Worm (Caenorhabditis elegans): ENCODE measurements around the gene F59B10.3.

ce11 chrII:10485640-10486039, 24.7 kb upstream of the F59B10.3 start:
- no peak for TF ChIP-seq mep-1 (tag; optimal IDR thresholded peaks at IDR 0.05)
- TF ChIP-seq M03D4.4 (tag; optimal IDR thresholded peaks at IDR 0.05): no peak
- TF ChIP-seq nhr-12 (tag; optimal IDR thresholded peaks at IDR 0.05): no peak
- TF ChIP-seq nhr-28 (tag; optimal IDR thresholded peaks at IDR 0.05): no peak
- TF ChIP-seq unc-62 (GFP tag; optimal IDR thresholded peaks at IDR 0.05): no peak
- no peak for TF ChIP-seq lsy-2 (tag; optimal IDR thresholded peaks at IDR 0.05)
